Worm (Caenorhabditis elegans) whole organism, L2 larva: ENCODE results near the gene srh-30.

ENCODE experiments used
- blmp-1 ChIP-seq: sonication (generic microtip); optimal IDR thresholded peaks from 2 replicates; lab custom pipeline; 2017; ENCODE audit warnings: missing genetic modification characterization, mild to moderate bottlenecking, missing compliant biosample characterization, antibody characterized with exemption, moderate library complexity; ENCODE audit not compliant: insufficient read depth
- elt-3 ChIP-seq: sonication (generic microtip); optimal IDR thresholded peaks from 2 replicates; lab custom pipeline; 2017; ENCODE audit warnings: missing biosample characterization, missing genetic modification characterization
- lsy-2 ChIP-seq, 2 experiments: fragments of 150-350 bp in 1 of 2; sonication (generic microtip) in 1 of 2; optimal IDR thresholded peaks; 2 replicates each; lab custom pipeline; 2014 to 2017; ENCODE audit warnings: missing biosample characterization in 2 of 2, missing genetic modification characterization in 2 of 2
- nhr-10 ChIP-seq: sonication (generic microtip); optimal IDR thresholded peaks from 2 replicates; lab custom pipeline; 2017; ENCODE audit warnings: missing biosample characterization, missing genetic modification characterization
- nhr-25 ChIP-seq: fragments of 150-350 bp; sonication (generic microtip); optimal IDR thresholded peaks from 3 replicates; lab custom pipeline; 2014; ENCODE audit warnings: missing biosample characterization, missing genetic modification characterization
- nhr-77 ChIP-seq: fragments of 150-350 bp; optimal IDR thresholded peaks from 2 replicates; lab custom pipeline; 2014; ENCODE audit warnings: missing biosample characterization, missing genetic modification characterization
- unc-39 ChIP-seq: fragments of 150-350 bp; optimal IDR thresholded peaks from 2 replicates; lab custom pipeline; 2014; ENCODE audit warnings: missing biosample characterization, missing genetic modification characterization
- zag-1 ChIP-seq: fragments of 150-350 bp; optimal IDR thresholded peaks from 2 replicates; lab custom pipeline; 2014; ENCODE audit warnings: missing biosample characterization, missing genetic modification characterization

DNA sequence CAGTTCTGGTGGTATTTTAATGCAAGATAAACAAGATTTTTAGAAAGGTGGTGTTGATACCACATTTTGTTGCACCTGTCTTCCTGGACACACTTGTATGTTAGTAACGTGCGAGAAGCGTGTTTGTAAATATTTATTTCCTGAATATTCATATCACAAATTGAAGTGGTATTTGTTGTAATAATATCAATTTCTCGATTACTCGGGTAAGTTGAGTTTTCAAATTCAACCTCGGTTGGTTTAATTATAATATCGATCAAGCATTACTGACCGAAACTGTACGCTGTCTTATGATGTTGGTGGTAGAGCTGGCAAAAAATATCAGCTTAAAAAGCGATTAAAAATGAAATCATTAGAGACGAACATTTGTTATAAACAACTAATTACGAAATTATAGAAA, 32.4 kb upstream of the srh-30 start, which contains the start of gene dmsr-11:
- TF ChIP-seq elt-3 (tag; lab: Kevin White, UChicago) (no peak), lsy-2 (tag; optimal IDR thresholded peaks at IDR 0.05; lab: Kevin White, UChicago) (no peak), nhr-25 (tag; lab: Kevin White, UChicago) (no peak), blmp-1 (no peak), unc-39 (tag; lab: Kevin White, UChicago) (no peak), nhr-77 (tag; lab: Kevin White, UChicago) (no peak), zag-1 (tag; lab: Kevin White, UChicago) (no peak), nhr-10 (tag; lab: Kevin White, UChicago) (no peak)
